Worm (Caenorhabditis elegans): Measurements from ENCODE around the gene Y55F3BL.4.

DNA sequence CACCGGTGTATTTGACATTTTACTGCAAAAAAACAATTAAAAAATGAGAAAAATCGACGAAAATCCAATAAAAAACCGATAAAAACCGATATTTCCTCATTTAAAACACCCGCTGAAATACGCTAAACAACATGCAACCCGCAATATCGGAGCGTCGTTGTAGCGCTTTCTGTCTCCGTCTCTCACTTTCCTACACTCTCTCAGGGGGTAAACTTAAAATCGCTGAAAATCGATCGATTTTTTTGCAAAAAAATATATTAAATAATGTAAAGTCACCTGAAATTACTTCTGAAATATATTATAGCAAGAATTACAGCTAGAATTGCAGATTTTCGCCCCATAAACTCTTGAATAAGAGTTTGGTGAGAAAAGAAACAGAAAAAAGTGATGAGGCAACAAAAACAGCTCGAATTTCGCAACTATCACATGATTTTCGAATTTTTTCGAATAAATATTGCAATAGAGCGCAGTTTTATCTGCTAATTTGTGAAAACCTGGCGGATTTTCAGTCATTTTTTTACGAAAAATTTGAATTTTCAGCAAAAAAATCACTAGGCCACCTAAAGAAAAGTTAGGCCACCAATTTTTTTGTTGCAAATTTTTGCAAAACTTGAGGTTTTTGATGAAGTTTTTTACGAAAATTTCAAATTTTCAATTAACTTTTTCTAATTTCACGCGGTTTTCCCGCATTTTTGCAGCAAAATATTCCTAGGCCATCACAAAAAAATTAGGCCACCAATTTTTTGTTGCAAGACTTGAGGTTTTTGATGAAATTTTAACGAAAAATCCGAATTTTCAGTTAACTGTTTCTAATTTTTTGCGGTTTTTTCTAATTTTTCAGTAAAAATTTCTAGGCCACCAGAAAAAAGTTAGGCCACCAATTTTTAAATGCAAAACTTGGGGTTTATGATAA is 49.7 kb downstream of the Y55F3BL.4 start, which contains the start of the genes lem-4 and Y55F3BR.11:
- TF ChIP-seq ham-2 (GFP tag; optimal IDR thresholded peaks at IDR 0.05) = no peak
- no peak for TF ChIP-seq unc-62 (GFP tag; optimal IDR thresholded peaks at IDR 0.05)
- TF ChIP-seq nhr-237 (tag; optimal IDR thresholded peaks at IDR 0.05) = peak; percentile 51
- no peak for TF ChIP-seq elt-3 (tag; optimal IDR thresholded peaks at IDR 0.05)
- TF ChIP-seq nhr-12 (tag; optimal IDR thresholded peaks at IDR 0.05) = no peak
- no peak for TF ChIP-seq ztf-11 (tag; optimal IDR thresholded peaks at IDR 0.05)
- no peak for TF ChIP-seq snpc-4 (tag; optimal IDR thresholded peaks at IDR 0.05)
- TF ChIP-seq pha-4 (tag; optimal IDR thresholded peaks at IDR 0.05) = peak; percentile 42
- no peak for TF ChIP-seq unc-39 (tag; optimal IDR thresholded peaks at IDR 0.05)
- TF ChIP-seq ceh-39 (tag; optimal IDR thresholded peaks at IDR 0.05) = peak; percentile 60
- no peak for TF ChIP-seq mab-5 (tag; optimal IDR thresholded peaks at IDR 0.05)
- TF ChIP-seq blmp-1 (tag; optimal IDR thresholded peaks at IDR 0.05) = no peak
- TF ChIP-seq mls-2 (tag; optimal IDR thresholded peaks at IDR 0.05) = no peak
